Worm (Caenorhabditis elegans) whole organism, L4/young adult: ENCODE measurements around the gene sym-4.

Experiments
- W03F9.2 ChIP-seq: fragments of 150-350 bp; optimal IDR thresholded peaks from 2 replicates; lab custom pipeline; 2014; ENCODE audit warnings: missing biosample characterization, missing genetic modification characterization
- dao-5 ChIP-seq: sonication (generic microtip); optimal IDR thresholded peaks from 2 replicates; lab custom pipeline; 2016; ENCODE audit warnings: missing genotype, missing genetic modification characterization, moderate library complexity, missing compliant biosample characterization
- him-1 ChIP-seq: sonication (generic microtip); optimal IDR thresholded peaks from 2 replicates; lab custom pipeline; 2016; ENCODE audit warnings: missing genotype, missing genetic modification reagents, missing genetic modification characterization, missing compliant biosample characterization

ce11 chrX:14146740-14147140, 22.7 kb downstream of the sym-4 start:
- peak; percentile 30 for TF ChIP-seq him-1 (tag; lab: Kevin White, UChicago)
- peak; percentile 77 for TF ChIP-seq W03F9.2 (tag; lab: Kevin White, UChicago)
- TF ChIP-seq dao-5 (tag; lab: Kevin White, UChicago), result no peak
